Fruit fly (Drosophila melanogaster): Measurements from ENCODE around the gene Smn.

Gene Smn

DNA sequence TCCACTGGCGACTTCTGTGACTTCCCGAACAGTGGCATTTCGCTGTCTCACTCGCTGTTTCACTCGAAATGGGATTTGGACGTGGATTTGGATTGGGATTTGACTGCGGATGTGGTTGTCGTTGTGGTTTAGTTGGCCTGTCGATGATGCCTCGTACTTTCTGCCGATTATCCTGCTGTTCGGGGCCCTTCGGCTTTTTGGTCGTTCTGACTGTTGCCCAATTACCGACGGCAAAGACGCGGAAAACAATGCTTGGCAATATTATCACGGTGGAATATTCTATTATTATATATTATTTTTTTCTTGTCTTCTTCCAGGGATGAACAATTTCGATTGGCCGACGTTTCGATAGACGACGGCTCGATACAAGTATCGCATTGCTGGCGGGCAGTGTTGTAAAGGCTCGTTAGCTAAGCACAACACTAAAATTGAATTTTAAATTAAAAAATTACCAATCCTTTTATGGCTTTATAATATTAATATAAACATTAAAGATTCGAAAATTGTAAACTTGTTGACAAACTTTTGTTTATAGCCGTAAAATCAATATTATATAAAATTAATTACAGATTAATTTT lies 33.9 kb upstream of the Smn start, which contains the start of gene Mo25 (continued):
- TF ChIP-seq seq (GFP tag; IDR thresholded peaks at IDR 0.05): no peak
- no peak for TF ChIP-seq D19B (GFP tag; optimal IDR thresholded peaks at IDR 0.05)
- TF ChIP-seq ssp (GFP tag; IDR thresholded peaks at IDR 0.05): peak; percentile 29; the same call in 1 of the 2 replicates
- TF ChIP-seq z (GFP tag; IDR thresholded peaks at IDR 0.05): no peak
- TF ChIP-seq CG1602 (GFP tag; optimal IDR thresholded peaks at IDR 0.05): no peak
- no peak for TF ChIP-seq Eip74EF (GFP tag; optimal IDR thresholded peaks at IDR 0.05)
- peak; percentile 89 for TF ChIP-seq YL-1 (GFP tag; optimal IDR thresholded peaks at IDR 0.05)
- peak; percentile 72 for TF ChIP-seq Scr (GFP tag; IDR thresholded peaks at IDR 0.05; ENCODE audit: partially characterized antibody)
- TF ChIP-seq gem (tag; optimal IDR thresholded peaks at IDR 0.05): peak; percentile 45
- no peak for TF ChIP-seq CG12236 (GFP tag; optimal IDR thresholded peaks at IDR 0.05)
- TF ChIP-seq C15 (GFP tag; IDR thresholded peaks at IDR 0.05): no peak
- peak; percentile 86 for TF ChIP-seq amos (GFP tag; IDR thresholded peaks at IDR 0.05; ENCODE audit: partially characterized antibody)
- no peak for TF ChIP-seq wdn (GFP tag; IDR thresholded peaks at IDR 0.05)
- peak; percentile 18 for TF ChIP-seq CG34376 (GFP tag; optimal IDR thresholded peaks at IDR 0.05)
- TF ChIP-seq slbo (GFP tag; IDR thresholded peaks at IDR 0.05): peak; percentile 70
- no peak for TF ChIP-seq chm (GFP tag; IDR thresholded peaks at IDR 0.05)
- no peak for TF ChIP-seq CG9727 (GFP tag; optimal IDR thresholded peaks at IDR 0.05)
- TF ChIP-seq CG30020 (tag; optimal IDR thresholded peaks at IDR 0.05): peak; percentile 52
- TF ChIP-seq Dbx (GFP tag; IDR thresholded peaks at IDR 0.05): peak; percentile 74; the same call in 2 of the 3 replicates
- TF ChIP-seq CG33213 (GFP tag; optimal IDR thresholded peaks at IDR 0.05): no peak
- peak; percentile 58; the same call in 2 of the 3 replicates for TF ChIP-seq row (GFP tag; IDR thresholded peaks at IDR 0.05)
- no peak for TF ChIP-seq CG10274 (GFP tag; optimal IDR thresholded peaks at IDR 0.05)
- TF ChIP-seq Lpt (GFP tag; optimal IDR thresholded peaks at IDR 0.05): no peak
- no peak for TF ChIP-seq cato (GFP tag; optimal IDR thresholded peaks at IDR 0.05; ENCODE audit: borderline replicate concordance)
- no peak for TF ChIP-seq CG11696 (GFP tag; IDR thresholded peaks at IDR 0.05)
- TF ChIP-seq bowl (GFP tag; IDR thresholded peaks at IDR 0.05): no peak
- no peak for TF ChIP-seq CG8290 (GFP tag; optimal IDR thresholded peaks at IDR 0.05)
- TF ChIP-seq CG8290 (tag; optimal IDR thresholded peaks at IDR 0.05): no peak
- peak; percentile 40 for TF ChIP-seq phol (tag; optimal IDR thresholded peaks at IDR 0.05)
- TF ChIP-seq CG7928 (GFP tag; optimal IDR thresholded peaks at IDR 0.05): peak; percentile 93
- no peak for TF ChIP-seq CG6689 (GFP tag; IDR thresholded peaks at IDR 0.05)
- TF ChIP-seq Adf1 (GFP tag; IDR thresholded peaks at IDR 0.05): peak; percentile 39; the same call in 1 of the 2 replicates
- no peak for TF ChIP-seq GATAe (GFP tag; conservative IDR thresholded peaks at IDR 0.05)
- TF ChIP-seq kah (GFP tag; optimal IDR thresholded peaks at IDR 0.05): no peak
- peak; percentile 11 for TF ChIP-seq CG18599 (GFP tag; optimal IDR thresholded peaks at IDR 0.05)
- no peak for TF ChIP-seq pan (optimal IDR thresholded peaks at IDR 0.05)
- TF ChIP-seq pan (GFP tag; optimal IDR thresholded peaks at IDR 0.05 in 1 of 2, IDR thresholded peaks at IDR 0.05 in 1 of 2): no peak
- no peak for TF ChIP-seq CG1792 (GFP tag; optimal IDR thresholded peaks at IDR 0.05)
- TF ChIP-seq insv (GFP tag; optimal IDR thresholded peaks at IDR 0.05): peak in 1 of 2 experiments; percentile 13
- TF ChIP-seq Ada2b (GFP tag; IDR thresholded peaks at IDR 0.05): no peak
- no peak for TF ChIP-seq CG11398 (GFP tag; optimal IDR thresholded peaks at IDR 0.05)
- no peak for TF ChIP-seq kni (GFP tag; optimal IDR thresholded peaks at IDR 0.05)
- no peak for TF ChIP-seq Hey (tag; optimal IDR thresholded peaks at IDR 0.05)
- TF ChIP-seq MBD-R2 (GFP tag; IDR thresholded peaks at IDR 0.05): peak; percentile 86
- TF ChIP-seq crc (GFP tag; optimal IDR thresholded peaks at IDR 0.05): no peak
- no peak for TF ChIP-seq Hr39 (optimal IDR thresholded peaks at IDR 0.05)
- no peak for TF ChIP-seq CG17186 (GFP tag; optimal IDR thresholded peaks at IDR 0.05)
- no peak for TF ChIP-seq CG3407 (GFP tag; optimal IDR thresholded peaks at IDR 0.05)
- TF ChIP-seq Doc3 (GFP tag; IDR thresholded peaks at IDR 0.05; ENCODE audit: partially characterized antibody): peak; percentile 70
- TF ChIP-seq Kr (GFP tag; optimal IDR thresholded peaks at IDR 0.05): no peak
- peak; percentile 83 for TF ChIP-seq lbe (GFP tag; optimal IDR thresholded peaks at IDR 0.05)
- TF ChIP-seq jigr1 (GFP tag; IDR thresholded peaks at IDR 0.05): no peak

Measured in whole organism, embryonic.